Fruit fly (Drosophila melanogaster): ENCODE results near the gene CG17186.

Gene CG17186

DNA sequence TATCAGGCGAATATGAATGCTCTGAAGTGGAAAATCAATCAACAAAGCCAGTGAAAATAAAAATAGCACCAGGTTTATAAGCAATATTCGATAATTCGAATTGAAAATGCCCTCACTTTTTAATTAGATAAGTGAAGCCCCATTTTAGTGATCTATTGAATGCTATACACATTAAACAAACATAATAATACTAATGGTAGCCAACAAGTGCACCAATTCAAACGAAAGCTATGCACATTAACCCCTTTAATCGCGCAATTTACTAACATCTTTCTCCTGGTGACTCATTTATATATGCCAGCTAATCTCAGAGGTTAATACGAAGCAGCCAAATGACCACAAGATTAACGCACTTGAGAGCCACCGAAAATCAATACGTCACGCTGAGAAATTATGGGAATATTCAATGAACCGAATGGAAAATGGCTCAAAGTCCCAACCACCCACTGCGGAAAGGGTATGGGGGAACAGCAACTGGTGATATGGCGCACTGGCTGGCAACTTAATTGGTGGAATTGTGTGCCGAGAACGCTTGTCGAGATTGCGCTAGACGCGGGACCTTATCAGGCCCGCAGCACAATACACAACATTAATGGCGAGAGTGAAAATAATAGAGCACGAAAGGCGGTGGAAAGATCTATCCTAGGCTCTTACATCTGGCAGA, 17.8 kb downstream of the CG17186 start (continued):
- peak; percentile 16 for TF ChIP-seq gem (tag; optimal IDR thresholded peaks at IDR 0.05)
- TF ChIP-seq CG11695 (GFP tag; IDR thresholded peaks at IDR 0.05): 0 out of 3 replicates have a peak, but pooled peaks have one; percentile 13
- peak; percentile 79 for TF ChIP-seq Hey (tag; optimal IDR thresholded peaks at IDR 0.05)
- peak; percentile 28 for TF ChIP-seq gcm (GFP tag; optimal IDR thresholded peaks at IDR 0.05)
- TF ChIP-seq CG13296 (GFP tag; optimal IDR thresholded peaks at IDR 0.05): peak; percentile 18
- TF ChIP-seq CG7786 (GFP tag; optimal IDR thresholded peaks at IDR 0.05): peak; percentile 5
- TF ChIP-seq CG33213 (GFP tag; optimal IDR thresholded peaks at IDR 0.05): no peak
- peak; percentile 11 for TF ChIP-seq CG15479 (GFP tag; optimal IDR thresholded peaks at IDR 0.05)
- no peak for TF ChIP-seq dimm (GFP tag; IDR thresholded peaks at IDR 0.05)
- no peak for TF ChIP-seq Dll (GFP tag; IDR thresholded peaks at IDR 0.05; ENCODE audit: partially characterized antibody)
- TF ChIP-seq Sox102F (GFP tag; optimal IDR thresholded peaks at IDR 0.05): peak; percentile 1
- peak; percentile 70 for TF ChIP-seq CG12769 (tag; optimal IDR thresholded peaks at IDR 0.05)
- TF ChIP-seq her (GFP tag; optimal IDR thresholded peaks at IDR 0.05): no peak
- peak; percentile 88 for TF ChIP-seq mirr (GFP tag; optimal IDR thresholded peaks at IDR 0.05)
- TF ChIP-seq Med (GFP tag): peak; percentile 83
- TF ChIP-seq CG9437 (GFP tag; optimal IDR thresholded peaks at IDR 0.05): peak; percentile 12
- no peak for TF ChIP-seq Camta (GFP tag; optimal IDR thresholded peaks at IDR 0.05)
- TF ChIP-seq so (GFP tag; IDR thresholded peaks at IDR 0.05): peak; percentile 34; the same call in 1 of the 3 replicates
- TF ChIP-seq CG34376 (GFP tag; optimal IDR thresholded peaks at IDR 0.05): peak; percentile 50
- 0 out of 2 replicates have a peak, but pooled peaks have one; percentile 31 for TF ChIP-seq CG9932 (GFP tag; IDR thresholded peaks at IDR 0.05)
- peak; percentile 36 for TF ChIP-seq cwo (GFP tag; optimal IDR thresholded peaks at IDR 0.05)
- peak; percentile 39; the same call in 1 of the 4 replicates for TF ChIP-seq Gug (GFP tag; IDR thresholded peaks at IDR 0.05)
- TF ChIP-seq org-1 (GFP tag; optimal IDR thresholded peaks at IDR 0.05): peak; percentile 32
- TF ChIP-seq row (GFP tag; IDR thresholded peaks at IDR 0.05): peak; percentile 63
- 0 out of 2 replicates have a peak, but pooled peaks have one; percentile 11 for TF ChIP-seq NFAT (GFP tag; IDR thresholded peaks at IDR 0.05)
- TF ChIP-seq Hmr (GFP tag; optimal IDR thresholded peaks at IDR 0.05): peak; percentile 39
- TF ChIP-seq HmgZ (tag; optimal IDR thresholded peaks at IDR 0.05): no peak
- no peak for TF ChIP-seq Atf3 (GFP tag; optimal IDR thresholded peaks at IDR 0.05)
- TF ChIP-seq CG4282 (GFP tag; optimal IDR thresholded peaks at IDR 0.05): no peak
- TF ChIP-seq br (optimal IDR thresholded peaks at IDR 0.05): no peak
- no peak for TF ChIP-seq CG6272 (GFP tag; IDR thresholded peaks at IDR 0.05)
- peak; percentile 18 for TF ChIP-seq grau (tag; optimal IDR thresholded peaks at IDR 0.05)
- TF ChIP-seq CG34422 (GFP tag; IDR thresholded peaks at IDR 0.05): 0 out of 3 replicates have a peak, but pooled peaks have one; percentile 30
- TF ChIP-seq Mrtf (GFP tag; IDR thresholded peaks at IDR 0.05): no peak
- 0 out of 2 replicates have a peak, but pooled peaks have one; percentile 26 for TF ChIP-seq CG32532 (GFP tag; IDR thresholded peaks at IDR 0.05)
- peak; percentile 45 for TF ChIP-seq CG18599 (GFP tag; optimal IDR thresholded peaks at IDR 0.05)
- TF ChIP-seq CG18262 (tag; optimal IDR thresholded peaks at IDR 0.05): peak; percentile 20
- TF ChIP-seq sens (GFP tag): peak; percentile 46

- TF ChIP-seq sr (GFP tag; IDR thresholded peaks at IDR 0.05) (0 out of 3 replicates have a peak, but pooled peaks have one; percentile 34), HLH54F (GFP tag; optimal IDR thresholded peaks at IDR 0.05) (no peak), chinmo (GFP tag; IDR thresholded peaks at IDR 0.05; ENCODE audit: partially characterized antibody) (0 out of 4 replicates have a peak, but pooled peaks have one; percentile 54), GATAe (GFP tag; conservative IDR thresholded peaks at IDR 0.05) (no peak), pb (GFP tag; optimal IDR thresholded peaks at IDR 0.05) (no peak), Hr78 (GFP tag; optimal IDR thresholded peaks at IDR 0.05) (no peak), Med (GFP tag) (peak; percentile 14), CG12659 (GFP tag; optimal IDR thresholded peaks at IDR 0.05) (no peak), sens (GFP tag) (peak; percentile 26), croc (GFP tag; conservative IDR thresholded peaks at IDR 0.05) (no peak), H15 (GFP tag; IDR thresholded peaks at IDR 0.05) (no peak), abd-A (tag; optimal IDR thresholded peaks at IDR 0.05) (no peak), corto (GFP tag; optimal IDR thresholded peaks at IDR 0.05) (no peak), Nf-YA (GFP tag; IDR thresholded peaks at IDR 0.05) (no peak), Optix (GFP tag; IDR thresholded peaks at IDR 0.05) (no peak), twi (tag; optimal IDR thresholded peaks at IDR 0.05) (peak; percentile 99)
These were observed 18.4 kb downstream of the CG17186 start for dm6 chr3R:19858944-19859343.

All from whole organism, embryonic.